Worm (Caenorhabditis elegans): ENCODE measurements around the gene ZC443.1.

- TF ChIP-seq pha-4 (tag; optimal IDR thresholded peaks at IDR 0.05) = no peak
- TF ChIP-seq ces-1 (GFP tag; optimal IDR thresholded peaks at IDR 0.05) = peak; percentile 59
- TF ChIP-seq nhr-76 (tag; optimal IDR thresholded peaks at IDR 0.05) = no peak
- no peak for TF ChIP-seq lsy-2 (tag; optimal IDR thresholded peaks at IDR 0.05)
- TF ChIP-seq blmp-1 (tag; optimal IDR thresholded peaks at IDR 0.05) = no peak
- no peak for TF ChIP-seq snpc-4 (tag; optimal IDR thresholded peaks at IDR 0.05)
- TF ChIP-seq elt-1 (tag; optimal IDR thresholded peaks at IDR 0.05; ENCODE audit: borderline replicate concordance, insufficient read depth) = no peak
- no peak for TF ChIP-seq ceh-83 (GFP tag; optimal IDR thresholded peaks at IDR 0.05)
- no peak for TF ChIP-seq lin-13 (tag; optimal IDR thresholded peaks at IDR 0.05)
These were observed 1.2 kb upstream of the ZC443.1 start, which contains the start of gene ZC443.2 for ce11 chrV:12811126-12811525.
